1 fruit fly cellular context compared by ENCODE assay signal in the genomic region with DNA sequence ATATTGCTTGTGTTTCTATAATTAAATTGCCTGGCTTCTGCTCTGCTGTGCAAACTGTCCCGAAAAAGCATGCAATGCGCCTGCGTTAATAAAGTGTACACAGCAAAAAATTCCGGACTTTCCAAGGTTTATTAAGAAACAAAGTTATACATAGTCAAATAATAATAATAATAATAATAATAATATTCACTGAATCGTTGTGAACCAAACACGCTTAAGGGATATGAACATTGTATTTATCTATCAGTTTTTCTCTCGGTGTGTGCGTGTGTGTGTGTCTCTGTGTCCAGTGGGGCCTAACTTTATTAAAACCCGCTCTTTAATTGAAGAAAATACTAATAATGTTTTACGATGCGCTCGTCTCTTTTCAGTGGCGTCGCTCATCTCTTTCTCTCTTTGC.
TF ChIP-seq lines count a peak whose summit lies in the region.

No protein-coding gene starts in this region.

TF ChIP-seq in whole organism, embryonic, 481 proteins besides CTCF, POLR2A, EP300 and RAD21 (continued from another document and continues in another):
- TF ChIP-seq ind (GFP tag; optimal IDR thresholded peaks at IDR 0.05; lab: Kevin White, UChicago) (no peak), CG14050 (GFP tag; IDR thresholded peaks at IDR 0.05; lab: Robert Waterston, UW) (no peak), prd (optimal IDR thresholded peaks at IDR 0.05; lab: Kevin White, UChicago) (no peak), prd (GFP tag; IDR thresholded peaks at IDR 0.05; lab: Robert Waterston, UW) (peak; percentile 43; the same call in 1 of the 3 replicates), CG3281 (GFP tag; optimal IDR thresholded peaks at IDR 0.05; lab: Kevin White, UChicago) (peak; percentile 45), nmo (GFP tag; optimal IDR thresholded peaks at IDR 0.05; lab: Kevin White, UChicago) (peak; percentile 21), Dek (tag; optimal IDR thresholded peaks at IDR 0.05; lab: Kevin White, UChicago) (peak; percentile 23), CG4854 (GFP tag; optimal IDR thresholded peaks at IDR 0.05; lab: Kevin White, UChicago) (no peak), Antp (GFP tag; optimal IDR thresholded peaks at IDR 0.05; lab: Kevin White, UChicago) (no peak), CG8290 (GFP tag; optimal IDR thresholded peaks at IDR 0.05; lab: Kevin White, UChicago) (no peak), CG8290 (tag; optimal IDR thresholded peaks at IDR 0.05; lab: Kevin White, UChicago) (no peak), row (GFP tag; IDR thresholded peaks at IDR 0.05; lab: Robert Waterston, UW) (peak; percentile 59; the same call in 2 of the 3 replicates), Atf3 (GFP tag; optimal IDR thresholded peaks at IDR 0.05; lab: Kevin White, UChicago) (no peak), jigr1 (GFP tag; IDR thresholded peaks at IDR 0.05; lab: Robert Waterston, UW) (no peak), gce (GFP tag; IDR thresholded peaks at IDR 0.05; lab: Robert Waterston, UW) (no peak), PHDP (tag; optimal IDR thresholded peaks at IDR 0.05; lab: Kevin White, UChicago) (peak; percentile 42), ems (GFP tag; optimal IDR thresholded peaks at IDR 0.05; lab: Kevin White, UChicago) (no peak), Meics (GFP tag; optimal IDR thresholded peaks at IDR 0.05; lab: Kevin White, UChicago) (peak; percentile 55), stc (GFP tag; IDR thresholded peaks at IDR 0.05; lab: Robert Waterston, UW) (no peak), CG5953 (GFP tag; IDR thresholded peaks at IDR 0.05; lab: Robert Waterston, UW) (no peak), CG15696 (tag; optimal IDR thresholded peaks at IDR 0.05; lab: Kevin White, UChicago) (no peak), Drgx (GFP tag; IDR thresholded peaks at IDR 0.05; lab: Robert Waterston, UW) (0 out of 2 replicates have a peak, but pooled peaks have one; percentile 16), Atf6 (GFP tag; IDR thresholded peaks at IDR 0.05; lab: Robert Waterston, UW) (peak; percentile 45; the same call in 1 of the 2 replicates), CG10462 (GFP tag; optimal IDR thresholded peaks at IDR 0.05; lab: Kevin White, UChicago) (no peak), CG14965 (GFP tag; optimal IDR thresholded peaks at IDR 0.05; lab: Kevin White, UChicago; ENCODE audit: borderline replicate concordance) (no peak), NfI (GFP tag; optimal IDR thresholded peaks at IDR 0.05; lab: Kevin White, UChicago) (peak; percentile 41), zfh1 (GFP tag; IDR thresholded peaks at IDR 0.05; lab: Robert Waterston, UW) (peak; percentile 44; the same call in 1 of the 3 replicates), toy (GFP tag; IDR thresholded peaks at IDR 0.05; lab: Robert Waterston, UW) (no peak), tio (GFP tag; optimal IDR thresholded peaks at IDR 0.05; lab: Kevin White, UChicago) (no peak), sens (GFP tag; lab: Kevin White, UChicago) (no peak), CG32772 (GFP tag; IDR thresholded peaks at IDR 0.05; lab: Robert Waterston, UW) (no peak), zen (tag; optimal IDR thresholded peaks at IDR 0.05; lab: Kevin White, UChicago) (no peak), CG31388 (GFP tag; optimal IDR thresholded peaks at IDR 0.05; lab: Kevin White, UChicago) (no peak), mld (GFP tag; IDR thresholded peaks at IDR 0.05; lab: Robert Waterston, UW; ENCODE audit: partially characterized antibody) (no peak), CG11695 (GFP tag; IDR thresholded peaks at IDR 0.05; lab: Robert Waterston, UW) (0 out of 3 replicates have a peak, but pooled peaks have one; percentile 26), CG6689 (GFP tag; IDR thresholded peaks at IDR 0.05; lab: Robert Waterston, UW) (peak; percentile 20; the same call in 1 of the 2 replicates), Dref (GFP tag; IDR thresholded peaks at IDR 0.05; lab: Robert Waterston, UW) (no peak), sens-2 (GFP tag; IDR thresholded peaks at IDR 0.05; lab: Robert Waterston, UW) (no peak), grau (tag; optimal IDR thresholded peaks at IDR 0.05; lab: Kevin White, UChicago) (peak; percentile 43), CG15479 (GFP tag; optimal IDR thresholded peaks at IDR 0.05; lab: Kevin White, UChicago) (no peak), Mes4 (GFP tag; optimal IDR thresholded peaks at IDR 0.05; lab: Kevin White, UChicago) (no peak), wek (GFP tag; optimal IDR thresholded peaks at IDR 0.05; lab: Kevin White, UChicago) (no peak), D19B (GFP tag; optimal IDR thresholded peaks at IDR 0.05; lab: Kevin White, UChicago) (peak; percentile 0), Sox102F (GFP tag; optimal IDR thresholded peaks at IDR 0.05; lab: Kevin White, UChicago) (peak; percentile 53), Xbp1 (GFP tag; optimal IDR thresholded peaks at IDR 0.05; lab: Kevin White, UChicago) (peak; percentile 32), lab (GFP tag; optimal IDR thresholded peaks at IDR 0.05; lab: Kevin White, UChicago) (peak; percentile 81), Neu2 (GFP tag; optimal IDR thresholded peaks at IDR 0.05; lab: Kevin White, UChicago; ENCODE audit: borderline replicate concordance) (no peak), CG2120 (GFP tag; optimal IDR thresholded peaks at IDR 0.05; lab: Kevin White, UChicago) (peak; percentile 13), CG11398 (GFP tag; optimal IDR thresholded peaks at IDR 0.05; lab: Kevin White, UChicago) (no peak), run (tag; optimal IDR thresholded peaks at IDR 0.05; lab: Kevin White, UChicago) (no peak), CG10267 (tag; optimal IDR thresholded peaks at IDR 0.05; lab: Kevin White, UChicago) (peak; percentile 23), klu (GFP tag; IDR thresholded peaks at IDR 0.05; lab: Robert Waterston, UW) (no peak), CG11504 (tag; optimal IDR thresholded peaks at IDR 0.05; lab: Kevin White, UChicago) (peak; percentile 56), caup (GFP tag; optimal IDR thresholded peaks at IDR 0.05; lab: Kevin White, UChicago; ENCODE audit: severe bottlenecking) (peak; percentile 4), pb (GFP tag; optimal IDR thresholded peaks at IDR 0.05; lab: Kevin White, UChicago) (no peak), CG10543 (GFP tag; optimal IDR thresholded peaks at IDR 0.05; lab: Kevin White, UChicago) (no peak), Aef1 (GFP tag; IDR thresholded peaks at IDR 0.05; lab: Robert Waterston, UW) (peak; percentile 16; the same call in 1 of the 3 replicates), Hr3 (GFP tag; optimal IDR thresholded peaks at IDR 0.05; lab: Kevin White, UChicago) (peak; percentile 6), CG5180 (GFP tag; optimal IDR thresholded peaks at IDR 0.05; lab: Kevin White, UChicago) (no peak), CG30431 (GFP tag; optimal IDR thresholded peaks at IDR 0.05; lab: Kevin White, UChicago) (peak; percentile 7), B-H2 (GFP tag; optimal IDR thresholded peaks at IDR 0.05; lab: Kevin White, UChicago) (no peak), Abd-B (GFP tag; optimal IDR thresholded peaks at IDR 0.05; lab: Kevin White, UChicago) (peak; percentile 20), lov (optimal IDR thresholded peaks at IDR 0.05; lab: Kevin White, UChicago) (no peak), lov (GFP tag; IDR thresholded peaks at IDR 0.05; lab: Robert Waterston, UW) (no peak), luna (GFP tag; optimal IDR thresholded peaks at IDR 0.05; lab: Kevin White, UChicago) (no peak), tap (tag; optimal IDR thresholded peaks at IDR 0.05; lab: Kevin White, UChicago) (peak; percentile 26), CG17385 (GFP tag; optimal IDR thresholded peaks at IDR 0.05; lab: Kevin White, UChicago) (no peak), Six4 (GFP tag; optimal IDR thresholded peaks at IDR 0.05; lab: Kevin White, UChicago) (no peak), psq (GFP tag; optimal IDR thresholded peaks at IDR 0.05; lab: Kevin White, UChicago) (no peak), CG9609 (GFP tag; optimal IDR thresholded peaks at IDR 0.05; lab: Kevin White, UChicago) (no peak), Dad (GFP tag; optimal IDR thresholded peaks at IDR 0.05; lab: Kevin White, UChicago) (no peak), CG9437 (GFP tag; optimal IDR thresholded peaks at IDR 0.05; lab: Kevin White, UChicago) (no peak), CG8765 (GFP tag; IDR thresholded peaks at IDR 0.05; lab: Robert Waterston, UW) (no peak), sd (tag; optimal IDR thresholded peaks at IDR 0.05; lab: Kevin White, UChicago) (no peak), CG12659 (GFP tag; optimal IDR thresholded peaks at IDR 0.05; lab: Kevin White, UChicago) (peak; percentile 17), NFAT (GFP tag; IDR thresholded peaks at IDR 0.05; lab: Robert Waterston, UW) (no peak), Ets65A (GFP tag; lab: Kevin White, UChicago) (no peak), CG12236 (GFP tag; optimal IDR thresholded peaks at IDR 0.05; lab: Kevin White, UChicago) (no peak), dmrt11E (tag; optimal IDR thresholded peaks at IDR 0.05; lab: Kevin White, UChicago) (no peak), corto (GFP tag; optimal IDR thresholded peaks at IDR 0.05; lab: Kevin White, UChicago) (no peak), CG12104 (GFP tag; optimal IDR thresholded peaks at IDR 0.05; lab: Kevin White, UChicago) (no peak), CG15514 (GFP tag; optimal IDR thresholded peaks at IDR 0.05; lab: Kevin White, UChicago) (peak; percentile 36), br (optimal IDR thresholded peaks at IDR 0.05; lab: Kevin White, UChicago) (no peak), fd64A (GFP tag; optimal IDR thresholded peaks at IDR 0.05; lab: Kevin White, UChicago) (no peak), CG12391 (tag; optimal IDR thresholded peaks at IDR 0.05; lab: Kevin White, UChicago) (peak; percentile 52), Gug (GFP tag; IDR thresholded peaks at IDR 0.05; lab: Robert Waterston, UW) (0 out of 4 replicates have a peak, but pooled peaks have one; percentile 17), fu2 (GFP tag; optimal IDR thresholded peaks at IDR 0.05; lab: Kevin White, UChicago) (no peak), HHEX (GFP tag; optimal IDR thresholded peaks at IDR 0.05; lab: Kevin White, UChicago) (peak; percentile 30), HLH4C (GFP tag; IDR thresholded peaks at IDR 0.05; lab: Robert Waterston, UW; ENCODE audit: partially characterized antibody) (no peak), CG7745 (tag; optimal IDR thresholded peaks at IDR 0.05; lab: Kevin White, UChicago) (no peak), CG16815 (GFP tag; optimal IDR thresholded peaks at IDR 0.05; lab: Kevin White, UChicago) (no peak), chinmo (GFP tag; IDR thresholded peaks at IDR 0.05; lab: Robert Waterston, UW; ENCODE audit: partially characterized antibody) (no peak), CG6254 (GFP tag; optimal IDR thresholded peaks at IDR 0.05; lab: Kevin White, UChicago) (no peak), ara (GFP tag; IDR thresholded peaks at IDR 0.05; lab: Robert Waterston, UW) (no peak), bsh (GFP tag; optimal IDR thresholded peaks at IDR 0.05; lab: Kevin White, UChicago) (peak in 1 of 2 experiments; percentile 32), Bgb (GFP tag; IDR thresholded peaks at IDR 0.05; lab: Robert Waterston, UW; ENCODE audit: partially characterized antibody) (no peak), wor (GFP tag; IDR thresholded peaks at IDR 0.05; lab: Robert Waterston, UW) (no peak), dpn (GFP tag; optimal IDR thresholded peaks at IDR 0.05; lab: Kevin White, UChicago) (peak in 1 of 2 experiments; percentile 12), Xrp1 (GFP tag; IDR thresholded peaks at IDR 0.05; lab: Robert Waterston, UW) (peak; percentile 43; the same call in 1 of the 2 replicates), emc (GFP tag; optimal IDR thresholded peaks at IDR 0.05; lab: Kevin White, UChicago) (no peak), dati (GFP tag; IDR thresholded peaks at IDR 0.05; lab: Robert Waterston, UW) (no peak), kni (GFP tag; optimal IDR thresholded peaks at IDR 0.05; lab: Kevin White, UChicago) (no peak), ci (GFP tag; IDR thresholded peaks at IDR 0.05; lab: Robert Waterston, UW) (0 out of 3 replicates have a peak, but pooled peaks have one; percentile 27), cas (GFP tag; IDR thresholded peaks at IDR 0.05; lab: Robert Waterston, UW) (no peak), CG31441 (GFP tag; IDR thresholded peaks at IDR 0.05; lab: Robert Waterston, UW) (peak; percentile 36; the same call in 1 of the 2 replicates), CG42726 (GFP tag; IDR thresholded peaks at IDR 0.05; lab: Robert Waterston, UW; ENCODE audit: partially characterized antibody) (no peak), trem (tag; optimal IDR thresholded peaks at IDR 0.05; lab: Kevin White, UChicago) (peak; percentile 1), btn (GFP tag; optimal IDR thresholded peaks at IDR 0.05; lab: Kevin White, UChicago) (no peak), Hsf (GFP tag; optimal IDR thresholded peaks at IDR 0.05; lab: Kevin White, UChicago) (no peak), CG10366 (GFP tag; IDR thresholded peaks at IDR 0.05; lab: Robert Waterston, UW) (no peak), ATbp (GFP tag; optimal IDR thresholded peaks at IDR 0.05; lab: Kevin White, UChicago) (peak; percentile 30), CG10979 (tag; optimal IDR thresholded peaks at IDR 0.05; lab: Kevin White, UChicago) (peak; percentile 15), vnd (GFP tag; IDR thresholded peaks at IDR 0.05; lab: Robert Waterston, UW; ENCODE audit: partially characterized antibody) (no peak), lmd (GFP tag; IDR thresholded peaks at IDR 0.05; lab: Robert Waterston, UW) (0 out of 2 replicates have a peak, but pooled peaks have one; percentile 30), CG7928 (GFP tag; optimal IDR thresholded peaks at IDR 0.05; lab: Kevin White, UChicago) (no peak), CG4730 (GFP tag; IDR thresholded peaks at IDR 0.05; lab: Robert Waterston, UW) (no peak), Myb (GFP tag; optimal IDR thresholded peaks at IDR 0.05; lab: Kevin White, UChicago) (no peak), kay (GFP tag; optimal IDR thresholded peaks at IDR 0.05; lab: Kevin White, UChicago) (no peak), esg (GFP tag; conservative IDR thresholded peaks at IDR 0.05; lab: Robert Waterston, UW) (peak; percentile 24; the same call in 1 of the 2 replicates), CG10147 (GFP tag; optimal IDR thresholded peaks at IDR 0.05; lab: Kevin White, UChicago) (peak; percentile 19), CG9215 (GFP tag; IDR thresholded peaks at IDR 0.05; lab: Robert Waterston, UW) (no peak), CG33213 (GFP tag; optimal IDR thresholded peaks at IDR 0.05; lab: Kevin White, UChicago) (no peak), Ptx1 (GFP tag; IDR thresholded peaks at IDR 0.05; lab: Robert Waterston, UW) (peak; percentile 44; the same call in 1 of the 2 replicates), Ets97D (GFP tag; optimal IDR thresholded peaks at IDR 0.05; lab: Kevin White, UChicago) (no peak), CG2129 (GFP tag; IDR thresholded peaks at IDR 0.05; lab: Robert Waterston, UW; ENCODE audit: partially characterized antibody) (no peak), E2f2 (GFP tag; IDR thresholded peaks at IDR 0.05; lab: Robert Waterston, UW) (no peak; the same call in 1 of the 2 replicates), CG6813 (GFP tag; optimal IDR thresholded peaks at IDR 0.05; lab: Kevin White, UChicago) (peak; percentile 41), gem (tag; optimal IDR thresholded peaks at IDR 0.05; lab: Kevin White, UChicago) (peak; percentile 66)
